Fruit fly (Drosophila melanogaster) whole organism: ENCODE results near the gene Spn77Bc.

ENCODE experiments used
- CG8478 ChIP-seq: fragments of >200 bp; optimal IDR thresholded peaks from 2 replicates; lab custom pipeline; 2018; ENCODE audit warnings: inconsistent platforms
- psq ChIP-seq: fragments of >200 bp; optimal IDR thresholded peaks from 2 replicates; lab custom pipeline; 2017

DNA sequence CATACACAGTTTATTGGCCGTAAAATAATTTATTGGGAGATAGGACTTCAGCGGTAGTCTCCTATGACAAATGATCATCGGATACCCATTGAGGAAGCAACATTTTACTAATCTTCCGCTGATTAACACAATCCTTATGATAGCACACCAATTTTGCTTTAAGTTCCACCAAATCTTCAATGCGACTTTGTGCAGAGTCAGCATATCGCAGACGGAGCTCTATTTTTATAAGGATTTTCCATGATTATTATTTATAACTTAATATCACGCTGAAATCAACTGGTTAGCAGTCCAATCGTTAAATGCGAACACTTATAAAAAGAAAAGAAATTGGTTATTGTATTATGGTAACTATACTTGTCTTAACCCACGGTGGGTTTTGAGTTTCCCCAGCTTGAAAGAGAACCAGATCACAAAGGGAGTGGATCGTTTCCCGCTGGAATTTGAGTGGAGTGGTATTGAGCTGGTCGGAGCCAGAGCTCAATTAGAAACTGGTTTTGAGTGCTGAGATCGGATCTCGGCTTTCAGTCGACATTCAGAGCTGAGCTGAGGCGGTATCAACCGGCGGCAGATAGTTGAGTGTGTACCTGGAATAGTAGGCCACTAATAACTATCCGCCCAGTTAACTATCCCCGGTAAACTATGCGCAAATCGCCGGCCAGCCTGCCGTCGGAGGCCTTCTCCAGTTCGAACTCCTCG is 24.4 kb downstream of the Spn77Bc start, which contains the start of the genes Toll-9 and in:
- TF ChIP-seq CG8478 (lab: Kevin White, UChicago) (no peak), psq (no peak)
